Fruit fly (Drosophila melanogaster) whole organism, prepupa: Measurements from ENCODE around the gene mub.

Experiments used
- Blimp-1 ChIP-seq: fragments of 200-800 bp; sonication (Bioruptor generic); optimal IDR thresholded peaks from 3 replicates; lab custom pipeline; 2017; ENCODE audit warnings: missing biosample characterization, missing genetic modification characterization, mild to moderate bottlenecking, moderate library complexity, missing genetic modification reagents
- CG10631 ChIP-seq: fragments of 200-800 bp; sonication (Bioruptor generic); optimal IDR thresholded peaks from 2 replicates; lab custom pipeline; 2016; ENCODE audit warnings: missing biosample characterization, missing genetic modification characterization
- CG10669 ChIP-seq: fragments of 200-800 bp; sonication (Bioruptor generic); optimal IDR thresholded peaks from 3 replicates; lab custom pipeline; 2018; ENCODE audit warnings: missing biosample characterization, mild to moderate bottlenecking, missing genetic modification characterization, moderate library complexity
- CG11294 ChIP-seq: fragments of 200-800 bp; sonication (Bioruptor generic); IDR thresholded peaks from 2 replicates; pipeline ENCODE4 v1.3.6; 2022; ENCODE audit warnings: missing biosample characterization, missing genetic modification characterization
- CG11762 ChIP-seq: fragments of 200-800 bp; sonication (Bioruptor generic); optimal IDR thresholded peaks from 3 replicates; lab custom pipeline; 2016; ENCODE audit warnings: missing biosample characterization, missing genetic modification characterization; ENCODE audit not compliant: insufficient read depth
- CG11902 ChIP-seq: fragments of 200-800 bp; sonication (Bioruptor generic); optimal IDR thresholded peaks from 3 replicates; lab custom pipeline; 2016; ENCODE audit warnings: missing biosample characterization, missing genetic modification characterization
- CG1621 ChIP-seq: fragments of 200-800 bp; sonication (Bioruptor generic); optimal IDR thresholded peaks from 3 replicates; lab custom pipeline; 2018; ENCODE audit warnings: missing biosample characterization, mild to moderate bottlenecking, missing genetic modification characterization
- CG16779 ChIP-seq: fragments of 200-800 bp; sonication (Bioruptor generic); optimal IDR thresholded peaks from 3 replicates; lab custom pipeline; 2017; ENCODE audit warnings: missing biosample characterization, mild to moderate bottlenecking, missing genetic modification characterization
- CG3032 ChIP-seq: fragments of 200-800 bp; optimal IDR thresholded peaks from 2 replicates; lab custom pipeline; 2019; ENCODE audit warnings: missing biosample characterization, mild to moderate bottlenecking, missing genetic modification characterization, moderate library complexity
- CG34406 ChIP-seq: fragments of 200-800 bp; sonication (Bioruptor generic); optimal IDR thresholded peaks from 3 replicates; lab custom pipeline; 2016; ENCODE audit warnings: missing biosample characterization, missing genetic modification characterization
- CG3919 ChIP-seq: fragments of 200-800 bp; sonication (Bioruptor generic); optimal IDR thresholded peaks from 3 replicates; lab custom pipeline; 2016; ENCODE audit warnings: missing biosample characterization, missing genetic modification characterization
- CG6163 ChIP-seq: fragments of 200-800 bp; sonication (Bioruptor generic); IDR thresholded peaks from 3 replicates; pipeline ENCODE4 v1.3.6; 2022; ENCODE audit warnings: missing biosample characterization, missing genetic modification characterization
- CG6792 ChIP-seq: fragments of 200-800 bp; sonication (Bioruptor generic); optimal IDR thresholded peaks from 3 replicates; lab custom pipeline; 2016; ENCODE audit warnings: missing biosample characterization, missing genetic modification characterization
- CG6854 ChIP-seq: fragments of 200-800 bp; sonication (Bioruptor generic); optimal IDR thresholded peaks from 2 replicates; lab custom pipeline; 2017; ENCODE audit warnings: missing biosample characterization, mild to moderate bottlenecking, missing genetic modification characterization
- CG7368 ChIP-seq: fragments of 200-800 bp; sonication (Bioruptor generic); optimal IDR thresholded peaks from 3 replicates; lab custom pipeline; 2016; ENCODE audit warnings: missing biosample characterization, missing genetic modification characterization
- CG8632 ChIP-seq: fragments of 200-800 bp; sonication (Bioruptor generic); optimal IDR thresholded peaks from 3 replicates; lab custom pipeline; 2016; ENCODE audit warnings: missing biosample characterization, missing genetic modification characterization
- Eip75B ChIP-seq: fragments of 200-800 bp; sonication (Bioruptor generic); optimal IDR thresholded peaks from 3 replicates; lab custom pipeline; 2016; ENCODE audit warnings: missing biosample characterization, missing genetic modification characterization
- Eip78C ChIP-seq: fragments of 200-800 bp; sonication (Bioruptor generic); peaks from one replicate; lab custom pipeline; 2016; ENCODE audit warnings: missing biosample characterization, missing genetic modification characterization
- Eip93F ChIP-seq: fragments of 200-800 bp; sonication (Bioruptor generic); optimal IDR thresholded peaks from 2 replicates; lab custom pipeline; 2016; ENCODE audit warnings: missing biosample characterization, mild to moderate bottlenecking, missing genetic modification characterization
- Ets21C ChIP-seq: fragments of 200-800 bp; sonication (Bioruptor generic); optimal IDR thresholded peaks from 3 replicates; lab custom pipeline; 2016; ENCODE audit warnings: missing biosample characterization, missing genetic modification characterization
- Ets96B ChIP-seq: fragments of 200-800 bp; optimal IDR thresholded peaks from 2 replicates; lab custom pipeline; 2019; ENCODE audit warnings: missing biosample characterization, mild to moderate bottlenecking, missing genetic modification characterization, moderate library complexity
- Gug ChIP-seq: fragments of 200-800 bp; sonication (Bioruptor generic); IDR thresholded peaks from 2 replicates; pipeline ENCODE4 v1.3.6; 2022; ENCODE audit warnings: missing biosample characterization, missing genetic modification characterization
- Hr39 ChIP-seq: fragments of 200-800 bp; sonication (Bioruptor generic); optimal IDR thresholded peaks from 2 replicates; lab custom pipeline; 2016; ENCODE audit warnings: missing biosample characterization, missing genetic modification characterization
- Hr4 ChIP-seq: fragments of 200-800 bp; sonication (Bioruptor generic); optimal IDR thresholded peaks from 3 replicates; lab custom pipeline; 2016; ENCODE audit warnings: missing biosample characterization, missing genetic modification characterization
- Lpt ChIP-seq: fragments of 200-800 bp; sonication (Bioruptor generic); optimal IDR thresholded peaks from 3 replicates; lab custom pipeline; 2016; ENCODE audit warnings: missing biosample characterization, missing genetic modification characterization
- OdsH ChIP-seq: fragments of 200-800 bp; sonication (Bioruptor generic); optimal IDR thresholded peaks from 3 replicates; lab custom pipeline; 2016; ENCODE audit warnings: missing biosample characterization, missing genetic modification characterization
- Smox ChIP-seq: fragments of 200-800 bp; sonication (Bioruptor generic); optimal IDR thresholded peaks from 3 replicates; lab custom pipeline; 2016; ENCODE audit warnings: missing biosample characterization, missing genetic modification characterization
- Sox102F ChIP-seq: fragments of 200-800 bp; sonication (Bioruptor generic); optimal IDR thresholded peaks from 2 replicates; lab custom pipeline; 2016; ENCODE audit warnings: missing biosample characterization, mild to moderate bottlenecking, missing genetic modification characterization
- Sox14 ChIP-seq: fragments of 200-800 bp; sonication (Bioruptor generic); optimal IDR thresholded peaks from 3 replicates; lab custom pipeline; 2016; ENCODE audit warnings: missing biosample characterization, missing genetic modification characterization
- Sox15 ChIP-seq: fragments of 200-800 bp; sonication (Bioruptor generic); optimal IDR thresholded peaks from 3 replicates; lab custom pipeline; 2016; ENCODE audit warnings: missing biosample characterization, missing genetic modification characterization
- achi ChIP-seq: fragments of 200-800 bp; sonication (Bioruptor generic); optimal IDR thresholded peaks from 3 replicates; lab custom pipeline; 2016; ENCODE audit warnings: missing biosample characterization, missing genetic modification characterization
- dac ChIP-seq: fragments of 200-800 bp; sonication (Bioruptor generic); optimal IDR thresholded peaks from 2 replicates; lab custom pipeline; 2017; ENCODE audit warnings: missing biosample characterization, mild to moderate bottlenecking, missing genetic modification characterization
- eg ChIP-seq: fragments of 200-800 bp; sonication (Bioruptor generic); IDR thresholded peaks from 3 replicates; pipeline ENCODE4 v1.3.6; 2022; ENCODE audit warnings: missing biosample characterization, missing genetic modification characterization
- esn ChIP-seq: fragments of 200-800 bp; sonication (Bioruptor generic); optimal IDR thresholded peaks from 2 replicates; lab custom pipeline; 2016; ENCODE audit warnings: missing biosample characterization, mild to moderate bottlenecking, missing genetic modification characterization, moderate library complexity
- fd59A ChIP-seq: fragments of 200-800 bp; sonication (Bioruptor generic); optimal IDR thresholded peaks from 2 replicates; lab custom pipeline; 2017; ENCODE audit warnings: missing biosample characterization, mild to moderate bottlenecking, missing genetic modification characterization, missing genetic modification reagents
- fd85E ChIP-seq: fragments of 200-800 bp; sonication (Bioruptor generic); optimal IDR thresholded peaks from 3 replicates; lab custom pipeline; 2016; ENCODE audit warnings: missing biosample characterization, missing genetic modification characterization
- lz ChIP-seq: fragments of 200-800 bp; sonication (Bioruptor generic); optimal IDR thresholded peaks from 3 replicates; lab custom pipeline; 2016; ENCODE audit warnings: missing biosample characterization, missing genetic modification characterization
- net ChIP-seq: fragments of 200-800 bp; sonication (Bioruptor generic); optimal IDR thresholded peaks from 3 replicates; lab custom pipeline; 2016; ENCODE audit warnings: missing biosample characterization, missing genetic modification characterization
- pdm3 ChIP-seq: fragments of 200-800 bp; sonication (Bioruptor generic); optimal IDR thresholded peaks from 3 replicates; lab custom pipeline; 2016; ENCODE audit warnings: missing biosample characterization, missing genetic modification characterization
- salr ChIP-seq, 2 experiments: fragments of 200-800 bp; sonication (Bioruptor generic); optimal IDR thresholded peaks; 3 replicates each; lab custom pipeline; 2016 to 2018; ENCODE audit warnings: missing biosample characterization in 2 of 2, missing genetic modification characterization in 2 of 2, mild to moderate bottlenecking in 1 of 2
- spab ChIP-seq: fragments of 200-800 bp; sonication (Bioruptor generic); optimal IDR thresholded peaks from 2 replicates; lab custom pipeline; 2017; ENCODE audit warnings: missing biosample characterization, mild to moderate bottlenecking, missing genetic modification characterization, missing genetic modification reagents
- ss ChIP-seq, 2 experiments: fragments of 200-800 bp; sonication (Bioruptor generic); optimal IDR thresholded peaks; 2 replicates in 1 of 2; 3 replicates in 1 of 2; lab custom pipeline; 2017 to 2018; ENCODE audit warnings: mild to moderate bottlenecking in 2 of 2, missing biosample characterization in 2 of 2, missing genetic modification characterization in 2 of 2, moderate library complexity in 1 of 2
- svp ChIP-seq: fragments of 200-800 bp; sonication (Bioruptor generic); peaks from one replicate; lab custom pipeline; 2016; ENCODE audit warnings: missing biosample characterization, missing genetic modification characterization
- topi ChIP-seq: fragments of 200-800 bp; sonication (Bioruptor generic); optimal IDR thresholded peaks from 3 replicates; lab custom pipeline; 2016; ENCODE audit warnings: missing biosample characterization, missing genetic modification characterization
- vri ChIP-seq: fragments of 200-800 bp; sonication (Bioruptor generic); optimal IDR thresholded peaks from 3 replicates; lab custom pipeline; 2016; ENCODE audit warnings: missing biosample characterization, mild to moderate bottlenecking, missing genetic modification characterization

mub gene

dm6 chr3L:21889601-21890000 is 45.0 kb downstream of the mub start:
- TF ChIP-seq Ets21C (GFP tag; lab: Kevin White, UChicago) (no peak), eg (GFP tag; lab: Robert Waterston, UW) (peak; percentile 40; the same call in 1 of the 3 replicates), fd59A (no peak), fd85E (GFP tag; lab: Kevin White, UChicago) (no peak), vri (GFP tag; lab: Kevin White, UChicago) (peak; percentile 1), CG6854 (GFP tag; lab: Kevin White, UChicago) (no peak), CG6792 (GFP tag; lab: Kevin White, UChicago) (no peak), Smox (no peak), CG34406 (GFP tag; lab: Kevin White, UChicago) (no peak), CG1621 (tag; lab: Kevin White, UChicago) (no peak), CG11294 (GFP tag; lab: Robert Waterston, UW) (no peak), topi (no peak), Ets96B (tag; lab: Kevin White, UChicago) (no peak), Blimp-1 (GFP tag; lab: Kevin White, UChicago) (no peak), Sox15 (GFP tag; lab: Kevin White, UChicago) (no peak), Hr4 (no peak), CG10631 (GFP tag; lab: Kevin White, UChicago) (no peak), achi (GFP tag; lab: Kevin White, UChicago) (no peak), dac (GFP tag; lab: Kevin White, UChicago) (no peak), ss (GFP tag; optimal IDR thresholded peaks at IDR 0.05; lab: Kevin White, UChicago) (peak in 1 of 2 experiments; percentile 9), CG6163 (GFP tag; lab: Robert Waterston, UW) (0 out of 3 replicates have a peak, but pooled peaks have one; percentile 20), CG11762 (GFP tag; lab: Kevin White, UChicago) (no peak), CG7368 (GFP tag; lab: Kevin White, UChicago) (no peak), CG8632 (no peak), CG3032 (tag; lab: Kevin White, UChicago) (no peak), OdsH (GFP tag; lab: Kevin White, UChicago) (no peak), salr (GFP tag; optimal IDR thresholded peaks at IDR 0.05; lab: Kevin White, UChicago) (no peak), esn (GFP tag; lab: Kevin White, UChicago) (no peak), CG11902 (GFP tag; lab: Kevin White, UChicago) (no peak), svp (GFP tag; lab: Kevin White, UChicago) (peak; percentile 78), lz (GFP tag; lab: Kevin White, UChicago) (no peak), Hr39 (GFP tag; lab: Kevin White, UChicago) (no peak), CG10669 (no peak), CG16779 (tag; lab: Kevin White, UChicago) (no peak), CG3919 (no peak), Eip75B (GFP tag; lab: Kevin White, UChicago) (no peak), Sox102F (no peak), spab (GFP tag; lab: Kevin White, UChicago) (no peak), Gug (GFP tag; lab: Robert Waterston, UW) (no peak), Sox14 (GFP tag; lab: Kevin White, UChicago) (no peak), Eip93F (GFP tag; lab: Kevin White, UChicago) (no peak), Eip78C (peak; percentile 53), Lpt (GFP tag; lab: Kevin White, UChicago) (peak; percentile 19), net (GFP tag; lab: Kevin White, UChicago) (peak; percentile 9), pdm3 (no peak)
- TF ChIP-seq, all 60 proteins: peak for 8
